Fruit fly (Drosophila melanogaster) whole organism, wandering third instar larva: Measurements from ENCODE around the gene CG31157.
A peak's percentile ranks its signal among the peaks of the same experiment; 100 is the strongest.

Experiments used
- CG9705 ChIP-seq: fragments of 200-800 bp; sonication (Bioruptor generic); optimal IDR thresholded peaks from 2 replicates; lab custom pipeline; 2018; ENCODE audit warnings: missing biosample characterization, mild to moderate bottlenecking, missing genetic modification characterization
- CrebA ChIP-seq: fragments of 200-800 bp; sonication (Bioruptor generic); optimal IDR thresholded peaks from 2 replicates; lab custom pipeline; 2016; ENCODE audit warnings: missing biosample characterization, mild to moderate bottlenecking, missing genetic modification characterization, borderline replicate concordance
- Dfd ChIP-seq: fragments of >200 bp; optimal IDR thresholded peaks from 2 replicates; lab custom pipeline; 2017; ENCODE audit warnings: missing biosample characterization, missing genetic modification characterization
- Dif ChIP-seq: fragments of 200-275, 200-300 bp; sonication (Bioruptor generic); optimal IDR thresholded peaks from 2 replicates; lab custom pipeline; 2018; ENCODE audit warnings: missing biosample characterization, missing genetic modification characterization; ENCODE audit not compliant: partially characterized antibody
- GATAd ChIP-seq: sonication (Bioruptor generic); optimal IDR thresholded peaks from 2 replicates; lab custom pipeline; 2016; ENCODE audit warnings: missing biosample characterization, missing genetic modification characterization
- Hnf4 ChIP-seq: fragments of 200-800 bp; sonication (Bioruptor generic); optimal IDR thresholded peaks from 2 replicates; lab custom pipeline; 2016; ENCODE audit warnings: missing biosample characterization, mild to moderate bottlenecking, missing genetic modification characterization
- Hr78 ChIP-seq: fragments of >200 bp; optimal IDR thresholded peaks from 2 replicates; lab custom pipeline; 2017; ENCODE audit warnings: missing biosample characterization, missing genetic modification characterization
- Hr83 ChIP-seq: fragments of 200-300 bp; sonication (Bioruptor generic); optimal IDR thresholded peaks from 2 replicates; lab custom pipeline; 2016; ENCODE audit warnings: missing biosample characterization, mild to moderate bottlenecking, missing genetic modification characterization, moderate library complexity; ENCODE audit not compliant: poor library complexity, severe bottlenecking
- Myc ChIP-seq: fragments of >200 bp; optimal IDR thresholded peaks from 2 replicates; lab custom pipeline; 2017
- N ChIP-seq: fragments of >200 bp; optimal IDR thresholded peaks from 2 replicates; lab custom pipeline; 2018; ENCODE audit warnings: missing biosample characterization, missing external identifiers, missing genetic modification characterization
- OdsH ChIP-seq: fragments of 200-800 bp; sonication (Bioruptor generic); optimal IDR thresholded peaks from 2 replicates; lab custom pipeline; 2016; ENCODE audit warnings: missing biosample characterization, mild to moderate bottlenecking, missing genetic modification characterization
- Rel ChIP-seq, 2 experiments: fragments of 200-800 bp; sonication (Bioruptor generic) in 1 of 2; optimal IDR thresholded peaks; 2 replicates in 1 of 2; 3 replicates in 1 of 2; lab custom pipeline; 2016 to 2019; ENCODE audit warnings: mild to moderate bottlenecking in 2 of 2, missing biosample characterization in 2 of 2, missing genetic modification characterization in 2 of 2, moderate library complexity in 1 of 2
- Sp1 ChIP-seq: fragments of 200-800 bp; sonication (Bioruptor generic); optimal IDR thresholded peaks from 3 replicates; lab custom pipeline; 2019; ENCODE audit warnings: missing biosample characterization, mild to moderate bottlenecking, missing genetic modification characterization, moderate library complexity
- Vsx2 ChIP-seq: fragments of 200-300, 225-300 bp; sonication (Bioruptor generic); optimal IDR thresholded peaks from 2 replicates; lab custom pipeline; 2018; ENCODE audit warnings: missing biosample characterization, missing genetic modification characterization; ENCODE audit not compliant: partially characterized antibody
- br ChIP-seq: fragments of 200-800 bp; sonication (Bioruptor generic); optimal IDR thresholded peaks from 2 replicates; lab custom pipeline; 2016; ENCODE audit warnings: missing biosample characterization, missing genetic modification characterization
- dl ChIP-seq, 2 experiments: fragments of 175-275, 200-275 bp in 1 of 2; fragments of 200-275 bp in 1 of 2; sonication (Bioruptor generic); optimal IDR thresholded peaks; lab custom pipeline; 2018; ENCODE audit warnings: mild to moderate bottlenecking in 2 of 2, missing biosample characterization in 2 of 2, missing genetic modification characterization in 2 of 2, moderate library complexity in 2 of 2; ENCODE audit not compliant: partially characterized antibody in 2 of 2, insufficient read depth in 1 of 2
- dmrt93B ChIP-seq: fragments of 200-800 bp; sonication (Bioruptor generic); optimal IDR thresholded peaks from 2 replicates; lab custom pipeline; 2018; ENCODE audit warnings: missing biosample characterization, mild to moderate bottlenecking, missing genetic modification characterization
- dsf ChIP-seq: sonication (Bioruptor generic); optimal IDR thresholded peaks from 2 replicates; lab custom pipeline; 2016; ENCODE audit warnings: missing biosample characterization, missing genetic modification characterization, borderline replicate concordance
- fru ChIP-seq: fragments of 200-800 bp; sonication (Bioruptor generic); optimal IDR thresholded peaks from 3 replicates; lab custom pipeline; 2016; ENCODE audit warnings: missing biosample characterization, mild to moderate bottlenecking, missing genetic modification characterization
- h ChIP-seq: fragments of 200-800 bp; sonication (Bioruptor generic); optimal IDR thresholded peaks from 3 replicates; lab custom pipeline; 2016; ENCODE audit warnings: missing biosample characterization, mild to moderate bottlenecking, missing genetic modification characterization
- jim ChIP-seq: fragments of 175-275, 200-325 bp; sonication (Bioruptor generic); optimal IDR thresholded peaks from 2 replicates; lab custom pipeline; 2016; ENCODE audit warnings: missing biosample characterization, mild to moderate bottlenecking, missing genetic modification characterization
- lola ChIP-seq: fragments of >200 bp; optimal IDR thresholded peaks from 2 replicates; lab custom pipeline; 2017; ENCODE audit warnings: missing biosample characterization, missing genetic modification characterization
- pan ChIP-seq: fragments of >200 bp; optimal IDR thresholded peaks from 2 replicates; lab custom pipeline; 2017
- psq ChIP-seq: fragments of 200-800 bp; sonication (Bioruptor generic); optimal IDR thresholded peaks from 3 replicates; lab custom pipeline; 2017; ENCODE audit warnings: missing biosample characterization, mild to moderate bottlenecking, missing genetic modification characterization, moderate library complexity
- sage ChIP-seq: fragments of 200-800 bp; sonication (Bioruptor generic); optimal IDR thresholded peaks from 2 replicates; lab custom pipeline; 2016; ENCODE audit warnings: missing biosample characterization, mild to moderate bottlenecking, missing genetic modification characterization
- sv ChIP-seq: fragments of 200-800 bp; sonication (Bioruptor generic); optimal IDR thresholded peaks from 3 replicates; lab custom pipeline; 2016; ENCODE audit warnings: missing biosample characterization, missing genetic modification characterization
- tai ChIP-seq: sonication (Bioruptor generic); optimal IDR thresholded peaks from 2 replicates; lab custom pipeline; 2016; ENCODE audit warnings: missing biosample characterization, missing genetic modification characterization
- usp ChIP-seq: fragments of >200 bp; optimal IDR thresholded peaks from 2 replicates; lab custom pipeline; 2017; ENCODE audit warnings: missing biosample characterization, missing genetic modification characterization
- woc ChIP-seq: sonication (Bioruptor generic); optimal IDR thresholded peaks from 2 replicates; lab custom pipeline; 2016; ENCODE audit warnings: missing biosample characterization, mild to moderate bottlenecking, missing genetic modification characterization

Gene CG31157

DNA sequence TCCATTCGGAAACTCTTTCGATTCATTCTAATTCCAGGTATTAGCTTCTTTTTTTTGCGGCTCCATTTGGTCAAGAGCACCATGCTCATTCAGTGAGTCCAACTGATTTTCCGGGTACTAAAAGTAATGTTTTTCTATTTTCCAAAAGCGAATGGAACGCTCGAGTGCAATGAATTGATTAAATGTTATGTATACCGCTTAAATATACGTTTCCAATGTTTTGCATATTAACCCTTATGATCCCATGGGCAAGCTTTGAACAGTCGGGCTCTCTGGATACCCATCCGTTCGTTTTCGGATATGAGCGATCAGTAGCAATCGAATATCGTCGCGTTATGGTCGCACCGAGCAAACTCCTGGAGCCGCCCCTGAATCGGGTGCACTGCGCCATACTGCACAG, at the start of gene CG31157:
Gene CG31157 (plus strand): TSS at position 301 of the 400 bp plus-strand sequence.
- TF ChIP-seq br (GFP tag; lab: Kevin White, UChicago) = no peak
- no peak for TF ChIP-seq Myc
- no peak for TF ChIP-seq lola (GFP tag; lab: Kevin White, UChicago)
- TF ChIP-seq fru (GFP tag; lab: Kevin White, UChicago) = no peak
- TF ChIP-seq Dfd (GFP tag; lab: Kevin White, UChicago) = no peak
- no peak for TF ChIP-seq usp (GFP tag; lab: Kevin White, UChicago)

- no peak for TF ChIP-seq Sp1 (GFP tag; lab: Kevin White, UChicago)
- TF ChIP-seq dsf (GFP tag; lab: Kevin White, UChicago) = no peak
- TF ChIP-seq OdsH = no peak
- TF ChIP-seq h (GFP tag; lab: Kevin White, UChicago) = no peak
- TF ChIP-seq sage (GFP tag; lab: Kevin White, UChicago) = no peak
- no peak for TF ChIP-seq woc (GFP tag; lab: Kevin White, UChicago)
- TF ChIP-seq psq = no peak
- no peak for TF ChIP-seq CG9705 (GFP tag; lab: Kevin White, UChicago)
- no peak for TF ChIP-seq Rel (GFP tag; optimal IDR thresholded peaks at IDR 0.05; lab: Kevin White, UChicago)
- no peak for TF ChIP-seq Rel (tag; optimal IDR thresholded peaks at IDR 0.05; lab: Kevin White, UChicago)
- TF ChIP-seq Dif = no peak
These were observed 49.3 kb upstream of the CG31157 start for dm6 chr3R:12998234-12998591.

dm6 chr3R:13009595-13009994, 37.9 kb upstream of the CG31157 start, which contains the start of gene CG11656:
CG11656 (plus strand) TSS chr3R:13009895.
- TF ChIP-seq CG9705 (GFP tag; lab: Kevin White, UChicago) (no peak), fru (GFP tag; lab: Kevin White, UChicago) (no peak), CrebA (GFP tag; lab: Kevin White, UChicago) (no peak), Vsx2 (no peak), Sp1 (GFP tag; lab: Kevin White, UChicago) (no peak), GATAd (no peak), dmrt93B (GFP tag; lab: Kevin White, UChicago) (no peak), N (no peak), Hr83 (GFP tag; lab: Kevin White, UChicago) (no peak), sv (GFP tag; lab: Kevin White, UChicago) (no peak), Dfd (GFP tag; lab: Kevin White, UChicago) (no peak), psq (no peak), woc (GFP tag; lab: Kevin White, UChicago) (no peak), tai (GFP tag; lab: Kevin White, UChicago) (no peak), sage (GFP tag; lab: Kevin White, UChicago) (no peak), Rel (GFP tag; optimal IDR thresholded peaks at IDR 0.05; lab: Kevin White, UChicago) (no peak), Rel (tag; optimal IDR thresholded peaks at IDR 0.05; lab: Kevin White, UChicago) (no peak)

- TF ChIP-seq pan (lab: Kevin White, UChicago) = no peak
- TF ChIP-seq CrebA (GFP tag; lab: Kevin White, UChicago) = no peak
- no peak for TF ChIP-seq dl (GFP tag; optimal IDR thresholded peaks at IDR 0.05; lab: Kevin White, UChicago; ENCODE audit: insufficient read depth in 1 of 2, partially characterized antibody in 2 of 2)
- no peak for TF ChIP-seq Hr78 (GFP tag; lab: Kevin White, UChicago)
- no peak for TF ChIP-seq usp (GFP tag; lab: Kevin White, UChicago)
- no peak for TF ChIP-seq Sp1 (GFP tag; lab: Kevin White, UChicago)
- no peak for TF ChIP-seq Hnf4 (GFP tag; lab: Kevin White, UChicago)
- no peak for TF ChIP-seq lola (GFP tag; lab: Kevin White, UChicago)
- TF ChIP-seq Dif = peak; percentile 4
- peak; percentile 88 for TF ChIP-seq fru (GFP tag; lab: Kevin White, UChicago)
- peak; percentile 45 for TF ChIP-seq N
- no peak for TF ChIP-seq psq
- TF ChIP-seq, all 38 proteins: peak for 3
These were observed 36.5 kb upstream of the CG31157 start, which contains the start of gene CG8031 for dm6 chr3R:13010905-13011620. CG8031 (minus strand) TSS chr3R:13011310.

DNA sequence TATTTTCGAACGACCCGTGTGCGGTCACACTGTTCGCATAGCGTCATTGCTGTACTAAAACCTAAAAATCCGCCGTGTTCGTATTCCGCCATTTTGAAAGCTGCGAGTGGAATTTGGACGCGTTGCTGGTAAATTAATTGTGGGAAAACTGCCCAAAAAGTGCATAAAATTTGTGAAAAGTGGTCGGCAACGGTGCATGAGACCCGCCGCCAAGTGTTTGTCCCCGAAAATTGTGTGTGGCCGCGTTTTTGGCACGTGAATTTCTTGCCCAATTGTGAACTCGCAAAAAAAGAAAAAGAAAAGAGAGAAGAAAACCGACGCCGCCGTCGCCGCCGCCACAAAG, 35.9 kb upstream of the CG31157 start, which contains the start of gene CtBP:
Gene CtBP (plus strand): TSS at position 29 of the 343 bp plus-strand sequence.
- TF ChIP-seq Hnf4 (GFP tag; lab: Kevin White, UChicago) (no peak), br (GFP tag; lab: Kevin White, UChicago) (no peak), fru (GFP tag; lab: Kevin White, UChicago) (no peak), jim (GFP tag; lab: Kevin White, UChicago) (no peak), Rel (GFP tag; optimal IDR thresholded peaks at IDR 0.05; lab: Kevin White, UChicago) (no peak), Rel (tag; optimal IDR thresholded peaks at IDR 0.05; lab: Kevin White, UChicago) (peak; percentile 8)
